Fruit fly (Drosophila melanogaster) whole organism, embryonic: Measurements from ENCODE around the gene CG13670.

Source experiments
- Awh ChIP-seq: fragments of 200-800 bp; sonication (Bioruptor generic); IDR thresholded peaks from 2 replicates; pipeline ENCODE4, ENCODE4 v1.3.6; 2022; ENCODE audit warnings: missing biosample characterization, missing genetic modification characterization
- CG10462 ChIP-seq: fragments of 200-800 bp; sonication (Bioruptor generic); optimal IDR thresholded peaks from 2 replicates; lab custom pipeline; 2016; ENCODE audit warnings: missing biosample characterization, missing genetic modification characterization
- CG11695 ChIP-seq: fragments of 200-800 bp; sonication (Bioruptor generic); IDR thresholded peaks from 3 replicates; pipeline ENCODE4 v1.3.6; 2022; ENCODE audit warnings: missing biosample characterization, missing genetic modification characterization
- CG11723 ChIP-seq: fragments of 200-800 bp; sonication (Bioruptor generic); optimal IDR thresholded peaks from 2 replicates; lab custom pipeline; 2017; ENCODE audit warnings: missing biosample characterization, mild to moderate bottlenecking, missing genetic modification characterization
- CG12942 ChIP-seq: fragments of 200-800 bp; sonication (Bioruptor generic); optimal IDR thresholded peaks from 3 replicates; lab custom pipeline; 2016; ENCODE audit warnings: missing biosample characterization, missing genetic modification characterization
- CG14014 ChIP-seq: fragments of 200-800 bp; sonication (Bioruptor generic); IDR thresholded peaks from 2 replicates; pipeline ENCODE4 v1.3.6; 2022; ENCODE audit warnings: missing biosample characterization, missing genetic modification characterization
- CG15011 ChIP-seq: fragments of 200-800 bp; sonication (Bioruptor generic); optimal IDR thresholded peaks from 3 replicates; lab custom pipeline; 2018; ENCODE audit warnings: missing biosample characterization, mild to moderate bottlenecking, missing genetic modification characterization
- CG1603 ChIP-seq: fragments of 200-800 bp; sonication (Bioruptor generic); optimal IDR thresholded peaks from 2 replicates; lab custom pipeline; 2019; ENCODE audit warnings: missing biosample characterization, mild to moderate bottlenecking, missing genetic modification characterization, moderate library complexity
- CG17186 ChIP-seq: fragments of 200-800 bp; sonication (Bioruptor generic); optimal IDR thresholded peaks from 3 replicates; lab custom pipeline; 2017; ENCODE audit warnings: missing biosample characterization, missing genetic modification reagents, missing genetic modification characterization
- CG17802 ChIP-seq: fragments of 200-800 bp; sonication (Bioruptor generic); optimal IDR thresholded peaks from 2 replicates; lab custom pipeline; 2018; ENCODE audit warnings: missing biosample characterization, mild to moderate bottlenecking, missing genetic modification characterization, moderate library complexity
- CG17912 ChIP-seq: fragments of 200-800 bp; sonication (Bioruptor generic); optimal IDR thresholded peaks from 2 replicates; lab custom pipeline; 2018; ENCODE audit warnings: missing biosample characterization, mild to moderate bottlenecking, missing genetic modification characterization
- CG2202 ChIP-seq: fragments of 200-800 bp; sonication (Bioruptor generic); optimal IDR thresholded peaks from 2 replicates; lab custom pipeline; 2018; ENCODE audit warnings: missing biosample characterization, mild to moderate bottlenecking, missing genetic modification characterization
- CG3995 ChIP-seq: fragments of 200-800 bp; sonication (Bioruptor generic); optimal IDR thresholded peaks from 3 replicates; lab custom pipeline; 2016; ENCODE audit warnings: missing biosample characterization, missing genetic modification characterization
- CG5245 ChIP-seq: fragments of 200-800 bp; sonication (Bioruptor generic); optimal IDR thresholded peaks from 3 replicates; lab custom pipeline; 2016; ENCODE audit warnings: missing biosample characterization, missing genetic modification characterization
- CG7271 ChIP-seq: fragments of 200-800 bp; sonication (Bioruptor generic); optimal IDR thresholded peaks from 2 replicates; lab custom pipeline; 2018; ENCODE audit warnings: missing biosample characterization, mild to moderate bottlenecking, missing genetic modification characterization, moderate library complexity
- CG7786 ChIP-seq: fragments of 200-800 bp; sonication (Bioruptor generic); optimal IDR thresholded peaks from 2 replicates; lab custom pipeline; 2016; ENCODE audit warnings: missing biosample characterization, missing genetic modification characterization
- CG7963 ChIP-seq: fragments of 200-800 bp; sonication (Bioruptor generic); IDR thresholded peaks from 3 replicates; pipeline ENCODE4 v1.3.6; 2022; ENCODE audit warnings: missing biosample characterization, missing genetic modification characterization; ENCODE audit not compliant: partially characterized antibody
- CG9727 ChIP-seq: fragments of 200-800 bp; sonication (Bioruptor generic); optimal IDR thresholded peaks from 3 replicates; lab custom pipeline; 2017; ENCODE audit warnings: missing biosample characterization, mild to moderate bottlenecking, missing genetic modification characterization
- CTCF ChIP-seq: fragments of 200-800 bp; sonication (Bioruptor generic); optimal IDR thresholded peaks from 2 replicates; lab custom pipeline; 2017; ENCODE audit warnings: missing biosample characterization, mild to moderate bottlenecking, missing genetic modification characterization, moderate library complexity
- CoRest ChIP-seq: fragments of 200-800 bp; sonication (Bioruptor generic); optimal IDR thresholded peaks from 3 replicates; lab custom pipeline; 2018; ENCODE audit warnings: missing biosample characterization, mild to moderate bottlenecking, missing genetic modification characterization, moderate library complexity
- Drgx ChIP-seq: fragments of 200-800 bp; sonication (Bioruptor generic); IDR thresholded peaks from 2 replicates; pipeline ENCODE4 v1.3.6; 2022; ENCODE audit warnings: missing biosample characterization, missing genetic modification characterization
- Elba2 ChIP-seq: fragments of 200-800 bp; sonication (Bioruptor generic); optimal IDR thresholded peaks from 3 replicates; lab custom pipeline; 2016; ENCODE audit warnings: missing biosample characterization, missing genetic modification characterization
- HLH3B ChIP-seq: fragments of 200-800 bp; sonication (Bioruptor generic); IDR thresholded peaks from 2 replicates; pipeline ENCODE4 v1.3.6; 2022; ENCODE audit warnings: missing biosample characterization, missing genetic modification characterization
- HmgD ChIP-seq: fragments of 200-800 bp; sonication (Bioruptor generic); optimal IDR thresholded peaks from 3 replicates; lab custom pipeline; 2016; ENCODE audit warnings: missing biosample characterization, missing genetic modification characterization
- Kr ChIP-seq: fragments of 200-800 bp; sonication (Bioruptor generic); optimal IDR thresholded peaks from 2 replicates; lab custom pipeline; 2017; ENCODE audit warnings: missing biosample characterization, mild to moderate bottlenecking, missing genetic modification characterization
- Lim3 ChIP-seq: fragments of 200-800 bp; sonication (Bioruptor generic); IDR thresholded peaks from 2 replicates; pipeline ENCODE4 v1.3.6; 2022; ENCODE audit warnings: missing biosample characterization, missing genetic modification characterization
- Max ChIP-seq: fragments of 200-800 bp; sonication (Bioruptor generic); optimal IDR thresholded peaks from 2 replicates; lab custom pipeline; 2016; ENCODE audit warnings: missing biosample characterization, mild to moderate bottlenecking, missing genetic modification characterization
- NFAT ChIP-seq: fragments of 200-800 bp; sonication (Bioruptor generic); IDR thresholded peaks from 2 replicates; pipeline ENCODE4 v1.3.6; 2022; ENCODE audit warnings: missing biosample characterization, missing genetic modification characterization
- Xbp1 ChIP-seq: fragments of 200-800 bp; sonication (Bioruptor generic); optimal IDR thresholded peaks from 3 replicates; lab custom pipeline; 2016; ENCODE audit warnings: missing biosample characterization, mild to moderate bottlenecking, missing genetic modification characterization
- az2 ChIP-seq: fragments of 200-800 bp; sonication (Bioruptor generic); optimal IDR thresholded peaks from 3 replicates; lab custom pipeline; 2016; ENCODE audit warnings: missing biosample characterization, missing genetic modification characterization
- corto ChIP-seq: fragments of 200-800 bp; sonication (Bioruptor generic); optimal IDR thresholded peaks from 2 replicates; lab custom pipeline; 2016; ENCODE audit warnings: missing biosample characterization, mild to moderate bottlenecking, missing genetic modification characterization, moderate library complexity
- danr ChIP-seq: fragments of 200-800 bp; sonication (Bioruptor generic); IDR thresholded peaks from 2 replicates; pipeline ENCODE4 v1.3.6; 2022; ENCODE audit warnings: missing biosample characterization, missing genetic modification characterization
- gem ChIP-seq: fragments of 200-800 bp; sonication (Bioruptor generic); optimal IDR thresholded peaks from 2 replicates; lab custom pipeline; 2019; ENCODE audit warnings: missing biosample characterization, mild to moderate bottlenecking, missing genetic modification characterization, moderate library complexity
- hkb ChIP-seq, 2 experiments: fragments of 200-800 bp in 1 of 2; fragments of >200 bp in 1 of 2; sonication (Bioruptor generic) in 1 of 2; IDR thresholded peaks in 1 of 2; optimal IDR thresholded peaks in 1 of 2; 2 replicates each; pipeline versions ENCODE4 v1.3.6 to Lab custom; 2017 to 2022; ENCODE audit warnings: missing biosample characterization in 1 of 2, missing genetic modification characterization in 1 of 2
- ind ChIP-seq: fragments of 200-800 bp; sonication (Bioruptor generic); optimal IDR thresholded peaks from 3 replicates; lab custom pipeline; 2016; ENCODE audit warnings: missing biosample characterization, missing genetic modification characterization
- lbe ChIP-seq: fragments of 200-800 bp; sonication (Bioruptor generic); optimal IDR thresholded peaks from 2 replicates; lab custom pipeline; 2016; ENCODE audit warnings: missing biosample characterization, mild to moderate bottlenecking, missing genetic modification characterization
- nmo ChIP-seq: fragments of 200-800 bp; sonication (Bioruptor generic); optimal IDR thresholded peaks from 2 replicates; lab custom pipeline; 2018; ENCODE audit warnings: missing biosample characterization, mild to moderate bottlenecking, missing genetic modification characterization, moderate library complexity
- p53 ChIP-seq: fragments of 200-800 bp; sonication (Bioruptor generic); optimal IDR thresholded peaks from 2 replicates; lab custom pipeline; 2016; ENCODE audit warnings: missing biosample characterization, missing genetic modification characterization
- pb ChIP-seq: fragments of 200-800 bp; sonication (Bioruptor generic); optimal IDR thresholded peaks from 3 replicates; lab custom pipeline; 2016; ENCODE audit warnings: missing biosample characterization, missing genetic modification characterization
- pnt ChIP-seq: fragments of 200-800 bp; sonication (Bioruptor generic); optimal IDR thresholded peaks from 3 replicates; lab custom pipeline; 2016; ENCODE audit warnings: missing biosample characterization, missing genetic modification characterization
- schlank ChIP-seq: fragments of 200-800 bp; sonication (Bioruptor generic); optimal IDR thresholded peaks from 2 replicates; lab custom pipeline; 2018; ENCODE audit warnings: missing biosample characterization, mild to moderate bottlenecking, missing genetic modification characterization
- sens ChIP-seq: fragments of 200-800 bp; sonication (Bioruptor generic); peaks from one replicate; lab custom pipeline; 2016; ENCODE audit warnings: missing biosample characterization, missing genetic modification characterization
- sens-2 ChIP-seq: fragments of 200-800 bp; sonication (Bioruptor generic); IDR thresholded peaks from 2 replicates; pipeline ENCODE4 v1.3.6; 2022; ENCODE audit warnings: missing biosample characterization, missing genetic modification characterization
- sisA ChIP-seq: fragments of 200-800 bp; sonication (Bioruptor generic); IDR thresholded peaks from 2 replicates; pipeline ENCODE4 v1.3.6; 2022; ENCODE audit warnings: missing biosample characterization, missing genetic modification characterization
- slou ChIP-seq: fragments of 200-800 bp; sonication (Bioruptor generic); optimal IDR thresholded peaks from 3 replicates; lab custom pipeline; 2016; ENCODE audit warnings: missing biosample characterization, missing genetic modification characterization
- tap ChIP-seq: fragments of 200-800 bp; optimal IDR thresholded peaks from 3 replicates; lab custom pipeline; 2019; ENCODE audit warnings: missing biosample characterization, mild to moderate bottlenecking, missing genetic modification characterization, moderate library complexity
- tio ChIP-seq: fragments of 200-800 bp; sonication (Bioruptor generic); optimal IDR thresholded peaks from 2 replicates; lab custom pipeline; 2017; ENCODE audit warnings: missing biosample characterization, missing genetic modification characterization, inconsistent platforms
- tna ChIP-seq: fragments of 200-800 bp; sonication (Bioruptor generic); IDR thresholded peaks from 2 replicates; pipeline ENCODE4 v1.3.6; 2022; ENCODE audit warnings: missing biosample characterization, missing genetic modification characterization; ENCODE audit not compliant: partially characterized antibody
- unc-4 ChIP-seq: fragments of 200-800 bp; sonication (Bioruptor generic); IDR thresholded peaks from 2 replicates; pipeline ENCODE4 v1.3.6; 2022; ENCODE audit warnings: missing biosample characterization, missing genetic modification characterization; ENCODE audit not compliant: partially characterized antibody

CG13670 gene

dm6 chr3L:8299224-8300130 lies 21.1 kb upstream of the CG13670 start, which contains the start of the genes Arl5 and CG13671 (continued):
- TF ChIP-seq corto (GFP tag; lab: Kevin White, UChicago): no peak
- peak; percentile 27 for TF ChIP-seq pb
- TF ChIP-seq CG11695: peak; percentile 75; the same call in 2 of the 3 replicates
- TF ChIP-seq HLH3B (GFP tag; lab: Robert Waterston, UW): peak; percentile 79
- TF ChIP-seq tna: no peak
- peak; percentile 68 for TF ChIP-seq CG2202 (tag; lab: Kevin White, UChicago)
- no peak for TF ChIP-seq tio (GFP tag; lab: Kevin White, UChicago)
- TF ChIP-seq sisA: peak; percentile 85
- peak; percentile 86 for TF ChIP-seq CG12942 (GFP tag; lab: Kevin White, UChicago)
- TF ChIP-seq CG7786 (GFP tag; lab: Kevin White, UChicago): peak; percentile 27
- TF ChIP-seq sens: peak; percentile 95
- TF ChIP-seq pnt (GFP tag; lab: Kevin White, UChicago): peak; percentile 43
- TF ChIP-seq danr (GFP tag; lab: Robert Waterston, UW): no peak; the same call in 1 of the 2 replicates
- TF ChIP-seq Max (GFP tag; lab: Kevin White, UChicago): peak; percentile 70
- TF ChIP-seq NFAT: peak; percentile 54; the same call in 1 of the 2 replicates
- TF ChIP-seq CG17186: peak; percentile 3
- TF ChIP-seq p53 (GFP tag; lab: Kevin White, UChicago): no peak
- peak; percentile 81 for TF ChIP-seq nmo (GFP tag; lab: Kevin White, UChicago)
- TF ChIP-seq Xbp1 (GFP tag; lab: Kevin White, UChicago): peak; percentile 89
- peak; percentile 70 for TF ChIP-seq Drgx (GFP tag; lab: Robert Waterston, UW)
- 0 out of 2 replicates have a peak, but pooled peaks have one; percentile 17 for TF ChIP-seq sens-2 (GFP tag; lab: Robert Waterston, UW)
- no peak for TF ChIP-seq CG17912 (GFP tag; lab: Kevin White, UChicago)
- TF ChIP-seq CG15011: no peak
- no peak for TF ChIP-seq Kr (GFP tag; lab: Kevin White, UChicago)
- peak; percentile 79 for TF ChIP-seq slou (GFP tag; lab: Kevin White, UChicago)
- peak; percentile 76 for TF ChIP-seq CG5245
- peak; percentile 82 for TF ChIP-seq az2 (GFP tag; lab: Kevin White, UChicago)
- TF ChIP-seq Lim3 (GFP tag; lab: Robert Waterston, UW): no peak
- TF ChIP-seq lbe (GFP tag; lab: Kevin White, UChicago): peak; percentile 89
- TF ChIP-seq gem (tag; lab: Kevin White, UChicago): peak; percentile 88
- no peak for TF ChIP-seq schlank (tag; lab: Kevin White, UChicago)
- no peak for TF ChIP-seq hkb (optimal IDR thresholded peaks at IDR 0.05; lab: Kevin White, UChicago)
- TF ChIP-seq hkb (GFP tag; IDR thresholded peaks at IDR 0.05; lab: Robert Waterston, UW): peak; percentile 73
- peak; percentile 1 for TF ChIP-seq CTCF
- TF ChIP-seq CG9727 (GFP tag; lab: Kevin White, UChicago): peak; percentile 83
- peak; percentile 27; the same call in 1 of the 2 replicates for TF ChIP-seq Awh (GFP tag; lab: Robert Waterston, UW)
- TF ChIP-seq CG11723: peak; percentile 45
- peak; percentile 80 for TF ChIP-seq unc-4
- TF ChIP-seq CG10462 (GFP tag; lab: Kevin White, UChicago): peak; percentile 79
- peak; percentile 40 for TF ChIP-seq CG3995 (GFP tag; lab: Kevin White, UChicago)
- peak; percentile 76 for TF ChIP-seq CG14014 (GFP tag; lab: Robert Waterston, UW)
- peak; percentile 54 for TF ChIP-seq Elba2
- TF ChIP-seq CG1603 (tag; lab: Kevin White, UChicago): peak; percentile 25
- no peak for TF ChIP-seq tap (tag; lab: Kevin White, UChicago)
- no peak for TF ChIP-seq HmgD (GFP tag; lab: Kevin White, UChicago)
- TF ChIP-seq CoRest (tag; lab: Kevin White, UChicago): peak; percentile 64
- TF ChIP-seq CG7271: peak; percentile 84
- peak; percentile 56 for TF ChIP-seq CG17802 (tag; lab: Kevin White, UChicago)
- peak; percentile 67 for TF ChIP-seq CG7963 (GFP tag; lab: Robert Waterston, UW)
- TF ChIP-seq ind (GFP tag; lab: Kevin White, UChicago): peak; percentile 88
